Worm (Caenorhabditis elegans): Measurements from ENCODE around the gene srw-32.

Gene srw-32

DNA sequence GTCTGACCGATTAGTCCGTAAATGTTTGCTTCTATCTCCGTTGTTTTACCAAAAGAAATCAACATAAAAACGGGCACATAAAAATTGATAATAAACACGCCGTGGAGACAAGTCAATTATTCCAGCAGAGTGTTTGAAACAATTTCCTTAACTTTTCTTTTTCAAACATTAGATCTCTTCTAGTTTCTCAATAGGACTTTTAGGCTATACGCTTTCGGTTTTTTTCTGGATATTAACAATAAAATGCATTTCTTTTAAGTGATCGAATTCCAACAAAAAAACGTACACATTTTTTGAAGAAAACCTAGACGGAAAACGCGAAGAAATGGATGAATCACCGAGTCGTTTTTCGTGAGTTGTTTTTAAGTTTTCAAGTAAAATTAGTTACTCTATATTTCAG lies 50.4 kb downstream of the srw-32 start, which contains the start of gene fbxa-172:
fbxa-172 (plus strand) TSS at position 301 of the 400 bp plus-strand sequence.
- TF ChIP-seq eor-1 (tag; optimal IDR thresholded peaks at IDR 0.05): no peak
- no peak for TF ChIP-seq nhr-237 (tag; optimal IDR thresholded peaks at IDR 0.05)
- TF ChIP-seq egl-5 (tag; optimal IDR thresholded peaks at IDR 0.05): no peak
- no peak for TF ChIP-seq sea-2 (GFP tag; optimal IDR thresholded peaks at IDR 0.05)
- no peak for TF ChIP-seq unc-62 (GFP tag; optimal IDR thresholded peaks at IDR 0.05)
- no peak for TF ChIP-seq lin-39 (tag; optimal IDR thresholded peaks at IDR 0.05)
- TF ChIP-seq ceh-28 (tag; optimal IDR thresholded peaks at IDR 0.05): no peak
- TF ChIP-seq fos-1 (tag; optimal IDR thresholded peaks at IDR 0.05): no peak
- TF ChIP-seq nhr-43 (tag; optimal IDR thresholded peaks at IDR 0.05; ENCODE audit: poor library complexity, severe bottlenecking): no peak
- TF ChIP-seq nhr-76 (tag; optimal IDR thresholded peaks at IDR 0.05): no peak
- no peak for TF ChIP-seq mml-1 (tag; optimal IDR thresholded peaks at IDR 0.05)
- TF ChIP-seq elt-1 (tag; optimal IDR thresholded peaks at IDR 0.05): no peak
- no peak for TF ChIP-seq pqm-1 (tag; optimal IDR thresholded peaks at IDR 0.05)
- TF ChIP-seq nhr-12 (tag; optimal IDR thresholded peaks at IDR 0.05): no peak
- TF ChIP-seq nfya-1 (tag; optimal IDR thresholded peaks at IDR 0.05; ENCODE audit: insufficient read depth): no peak
